Worm (Caenorhabditis elegans) whole organism, midembryonic: Measurements from ENCODE around the gene lit-1.

Source experiments
- cog-1 ChIP-seq: sonication (generic microtip); optimal IDR thresholded peaks from 2 replicates; lab custom pipeline; 2016; ENCODE audit warnings: missing genetic modification characterization, missing compliant biosample characterization
- flt-1 ChIP-seq: fragments of 200-800 bp; sonication (Bioruptor generic); IDR thresholded peaks from 2 replicates; pipeline ENCODE4 v1.3.6; 2022; ENCODE audit warnings: missing genetic modification characterization, missing compliant biosample characterization
- ref-1 ChIP-seq: fragments of 200-800 bp; sonication (Bioruptor generic); conservative IDR thresholded peaks from 2 replicates; pipeline ENCODE4 v1.3.6; 2022; ENCODE audit warnings: missing genetic modification reagents, missing genetic modification characterization, missing compliant biosample characterization
- ztf-23 ChIP-seq: fragments of 200-800 bp; sonication (Bioruptor generic); IDR thresholded peaks from 2 replicates; pipeline ENCODE4 v1.3.6; 2022; ENCODE audit warnings: missing genetic modification reagents, missing genetic modification characterization, missing compliant biosample characterization

- TF ChIP-seq ztf-23, result no peak
- no peak for TF ChIP-seq ref-1 (GFP tag; lab: Robert Waterston, UW)
- no peak for TF ChIP-seq flt-1
- TF ChIP-seq cog-1 (tag; lab: Kevin White, UChicago), result no peak
Measured at ce11 chrIII:13716266-13716665, 14.5 kb downstream of the lit-1 start.
